Worm (Caenorhabditis elegans) whole organism, L1 larva: ENCODE measurements around the gene fipr-27.
"Not testable (repeated sequence)": the region's sequence is repeated elsewhere in the genome, so short reads cannot be mapped to it uniquely, and the experiment has no call there.

Experiments used
- ceh-8 ChIP-seq: fragments of 200-800 bp; sonication (Bioruptor generic); optimal IDR thresholded peaks from 2 replicates; lab custom pipeline; 2018; ENCODE audit warnings: mild to moderate bottlenecking, missing genetic modification characterization, moderate library complexity, missing compliant biosample characterization
- ceh-82 ChIP-seq, 3 experiments: fragments of 150-350 bp in 1 of 3; sonication (generic microtip) in 2 of 3; optimal IDR thresholded peaks; 2 replicates each; lab custom pipeline; 2014 to 2017; ENCODE audit warnings: missing biosample characterization in 3 of 3, missing genetic modification characterization in 3 of 3
- egl-27 ChIP-seq, 2 experiments: fragments of 150-350 bp in 1 of 2; sonication (generic microtip); optimal IDR thresholded peaks; 3 replicates each; lab custom pipeline; 2017 to 2018; ENCODE audit warnings: missing biosample characterization in 2 of 2, missing genetic modification characterization in 2 of 2, missing genetic modification reagents in 2 of 2
- lin-39 ChIP-seq: fragments of 150-350 bp; optimal IDR thresholded peaks from 2 replicates; lab custom pipeline; 2014; ENCODE audit warnings: missing biosample characterization, missing genetic modification reagents, missing genetic modification characterization
- nhr-11 ChIP-seq: fragments of 150-350 bp; optimal IDR thresholded peaks from 2 replicates; lab custom pipeline; 2014; ENCODE audit warnings: missing biosample characterization, missing genetic modification characterization
- nhr-19 ChIP-seq: fragments of 200-800 bp; sonication (Bioruptor generic); conservative IDR thresholded peaks from 2 replicates; pipeline ENCODE4 v1.3.6; 2022; ENCODE audit warnings: missing genetic modification characterization, missing compliant biosample characterization
- sup-37 ChIP-seq: fragments of 200-800 bp; sonication (Bioruptor generic); optimal IDR thresholded peaks from 2 replicates; lab custom pipeline; 2018; ENCODE audit warnings: mild to moderate bottlenecking, missing genetic modification characterization, missing compliant biosample characterization

DNA sequence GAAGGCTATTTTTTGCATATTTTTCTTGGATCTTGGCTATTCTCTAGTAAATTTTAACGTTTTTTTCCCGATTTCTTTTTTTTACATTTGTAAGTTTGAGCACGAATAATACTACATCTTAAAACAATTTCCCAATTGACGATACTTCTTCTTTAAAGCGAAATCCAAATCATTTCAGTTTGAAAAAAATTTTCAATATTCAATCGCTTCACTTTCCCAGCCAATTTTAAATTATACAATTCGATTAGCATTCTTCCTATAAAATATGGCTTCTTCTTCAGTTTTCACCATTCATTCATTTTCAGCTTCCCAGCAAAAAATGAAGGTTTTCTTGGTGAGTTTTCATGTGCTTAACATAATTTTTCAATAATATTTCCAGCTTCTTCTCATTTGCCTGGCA lies 4.8 kb upstream of the fipr-27 start, which contains the start of gene fip-7:
- not testable (repeated sequence) for TF ChIP-seq egl-27 (tag; optimal IDR thresholded peaks at IDR 0.05; lab: Kevin White, UChicago); lin-39 (tag; lab: Kevin White, UChicago); ceh-82 (tag; optimal IDR thresholded peaks at IDR 0.05; lab: Kevin White, UChicago); nhr-11; ceh-8 (GFP tag; lab: Kevin White, UChicago); sup-37 (GFP tag; lab: Kevin White, UChicago); nhr-19
